Worm (Caenorhabditis elegans) whole organism, L4 larva: ENCODE measurements around the gene Y73B3A.8.
A peak's percentile ranks its signal among the peaks of the same experiment; 100 is the strongest.
"Not testable (repeated sequence)": the region's sequence is repeated elsewhere in the genome, so short reads cannot be mapped to it uniquely, and the experiment has no call there.

Experiments used
- F10B5.3 ChIP-seq: sonication (generic microtip); optimal IDR thresholded peaks from 2 replicates; lab custom pipeline; 2016; ENCODE audit warnings: mild to moderate bottlenecking, missing genetic modification characterization, missing compliant biosample characterization
- T20F7.1 ChIP-seq: fragments of 200-800 bp; sonication (Bioruptor generic); optimal IDR thresholded peaks from 2 replicates; lab custom pipeline; 2018; ENCODE audit warnings: mild to moderate bottlenecking, missing genetic modification characterization, missing compliant biosample characterization
- T26A8.4 ChIP-seq: fragments of 200-800 bp; sonication (Bioruptor generic); IDR thresholded peaks from 2 replicates; pipeline ENCODE4 v1.3.6; 2022; ENCODE audit warnings: missing genetic modification characterization, missing compliant biosample characterization
- Y75B8A.6 ChIP-seq: fragments of 200-800 bp; sonication (Bioruptor generic); IDR thresholded peaks from 2 replicates; pipeline ENCODE4 v1.3.6; 2022; ENCODE audit warnings: missing genetic modification reagents, missing genetic modification characterization, missing compliant biosample characterization
- ZK337.2 ChIP-seq: fragments of 200-800 bp; sonication (Bioruptor generic); IDR thresholded peaks from 2 replicates; pipeline ENCODE4 v1.3.6; 2022; ENCODE audit warnings: missing genetic modification reagents, missing genetic modification characterization, missing compliant biosample characterization
- aha-1 ChIP-seq: fragments of 150-350 bp; peaks from one replicate; lab custom pipeline; 2014; ENCODE audit warnings: missing biosample characterization, missing genetic modification characterization
- ceh-28 ChIP-seq: fragments of 150-350 bp; optimal IDR thresholded peaks from 2 replicates; lab custom pipeline; 2014; ENCODE audit warnings: missing biosample characterization, missing genetic modification reagents, missing genetic modification characterization
- ceh-32 ChIP-seq: sonication (generic microtip); optimal IDR thresholded peaks from 2 replicates; lab custom pipeline; 2016; ENCODE audit warnings: mild to moderate bottlenecking, missing genetic modification characterization, missing compliant biosample characterization; ENCODE audit not compliant: poor library complexity
- ceh-44 ChIP-seq: fragments of 200-800 bp; sonication (Bioruptor generic); IDR thresholded peaks from 2 replicates; pipeline ENCODE4 v1.3.6; 2022; ENCODE audit warnings: missing genetic modification reagents, missing genetic modification characterization, missing compliant biosample characterization
- ceh-82 ChIP-seq: sonication (generic microtip); optimal IDR thresholded peaks from 2 replicates; lab custom pipeline; 2017; ENCODE audit warnings: missing biosample characterization, missing genetic modification characterization
- egl-27 ChIP-seq: sonication (generic microtip); optimal IDR thresholded peaks from 3 replicates; lab custom pipeline; 2017; ENCODE audit warnings: missing biosample characterization, missing genetic modification reagents, missing genetic modification characterization
- hlh-30 ChIP-seq: sonication (generic microtip); optimal IDR thresholded peaks from 2 replicates; lab custom pipeline; 2017; ENCODE audit warnings: antibody characterized with exemption, mild to moderate bottlenecking, missing genetic modification characterization, missing compliant biosample characterization; ENCODE audit not compliant: insufficient read depth
- jun-1 ChIP-seq: fragments of 150-350 bp; optimal IDR thresholded peaks from 2 replicates; lab custom pipeline; 2014; ENCODE audit warnings: missing biosample characterization, missing genetic modification reagents, missing genetic modification characterization
- lim-7 ChIP-seq: fragments of 200-800 bp; sonication (Bioruptor generic); IDR thresholded peaks from 2 replicates; pipeline ENCODE4 v1.3.6; 2022; ENCODE audit warnings: missing genetic modification characterization, missing compliant biosample characterization
- lin-38 ChIP-seq: fragments of 200-800 bp; sonication (Bioruptor generic); IDR thresholded peaks from 2 replicates; pipeline ENCODE4 v1.3.6; 2022; ENCODE audit warnings: missing genetic modification reagents, missing genetic modification characterization, missing compliant biosample characterization
- lin-39 ChIP-seq: fragments of 150-350 bp; optimal IDR thresholded peaks from 2 replicates; lab custom pipeline; 2014; ENCODE audit warnings: missing biosample characterization, missing genetic modification reagents, missing genetic modification characterization
- lir-3 ChIP-seq: sonication (generic microtip); optimal IDR thresholded peaks from 2 replicates; lab custom pipeline; 2016; ENCODE audit warnings: mild to moderate bottlenecking, missing genetic modification characterization, missing compliant biosample characterization
- lsy-2 ChIP-seq, 2 experiments: fragments of 150-350 bp in 1 of 2; sonication (generic microtip) in 1 of 2; optimal IDR thresholded peaks; 2 replicates each; lab custom pipeline; 2014 to 2017; ENCODE audit warnings: missing biosample characterization in 2 of 2, missing genetic modification characterization in 2 of 2
- madf-9 ChIP-seq: fragments of 200-800 bp; sonication (Bioruptor generic); conservative IDR thresholded peaks from 2 replicates; pipeline ENCODE4 v1.3.6; 2022; ENCODE audit warnings: missing genetic modification reagents, missing genetic modification characterization, missing compliant biosample characterization
- nhr-10 ChIP-seq: fragments of 150-350 bp; optimal IDR thresholded peaks from 2 replicates; lab custom pipeline; 2014; ENCODE audit warnings: missing biosample characterization, missing genetic modification characterization
- nhr-237 ChIP-seq: sonication (generic microtip); optimal IDR thresholded peaks from 2 replicates; lab custom pipeline; 2017; ENCODE audit warnings: missing biosample characterization, missing genetic modification characterization
- nhr-41 ChIP-seq: fragments of 200-800 bp; sonication (Bioruptor generic); IDR thresholded peaks from 2 replicates; pipeline ENCODE4 v1.3.6; 2022; ENCODE audit warnings: missing genetic modification reagents, missing genetic modification characterization, missing compliant biosample characterization
- nhr-76 ChIP-seq: fragments of 150-350 bp; optimal IDR thresholded peaks from 2 replicates; lab custom pipeline; 2014; ENCODE audit warnings: missing biosample characterization, missing genetic modification characterization
- nhr-77 ChIP-seq: fragments of 150-350 bp; optimal IDR thresholded peaks from 2 replicates; lab custom pipeline; 2014; ENCODE audit warnings: missing biosample characterization, missing genetic modification characterization
- php-3 ChIP-seq: fragments of 200-800 bp; sonication (Bioruptor generic); IDR thresholded peaks from 2 replicates; pipeline ENCODE4 v1.3.6; 2022; ENCODE audit warnings: missing genetic modification reagents, missing genetic modification characterization, missing compliant biosample characterization
- saeg-2 ChIP-seq: fragments of 200-800 bp; sonication (Bioruptor generic); IDR thresholded peaks from 2 replicates; pipeline ENCODE4 v1.3.6; 2022; ENCODE audit warnings: missing genetic modification reagents, missing genetic modification characterization, missing compliant biosample characterization
- skn-1 ChIP-seq: fragments of 150-350 bp; optimal IDR thresholded peaks from 2 replicates; lab custom pipeline; 2014; ENCODE audit warnings: missing biosample characterization, missing genetic modification characterization
- snpc-4 ChIP-seq: fragments of 150-350 bp; optimal IDR thresholded peaks from 2 replicates; lab custom pipeline; 2014; ENCODE audit warnings: missing biosample characterization, missing genetic modification characterization
- tag-97 ChIP-seq: fragments of 200-800 bp; sonication (Bioruptor generic); IDR thresholded peaks from 2 replicates; pipeline ENCODE4 v1.3.6; 2022; ENCODE audit warnings: missing genetic modification characterization, missing compliant biosample characterization
- tra-1 ChIP-seq: fragments of 200-800 bp; sonication (Bioruptor generic); IDR thresholded peaks from 2 replicates; pipeline ENCODE4 v1.3.6; 2022; ENCODE audit warnings: missing genetic modification reagents, missing genetic modification characterization, missing compliant biosample characterization
- unc-130 ChIP-seq: sonication (generic microtip); optimal IDR thresholded peaks from 2 replicates; lab custom pipeline; 2016; ENCODE audit warnings: missing genetic modification reagents, missing genetic modification characterization, missing compliant biosample characterization
- unc-62 ChIP-seq, 3 experiments: fragments of 150-350 bp in 1 of 3; sonication (generic microtip); optimal IDR thresholded peaks in 2 of 3; peaks in 1 of 3; 1 replicate in 1 of 3; 2 replicates in 2 of 3; lab custom pipeline; 2014 to 2017; ENCODE audit warnings: missing biosample characterization in 3 of 3, missing genetic modification characterization in 3 of 3, missing genetic modification reagents in 3 of 3, missing genotype in 1 of 3
- vab-7 ChIP-seq: fragments of 200-800 bp; sonication (Bioruptor generic); IDR thresholded peaks from 2 replicates; pipeline ENCODE4 v1.3.6; 2022; ENCODE audit warnings: missing genetic modification reagents, missing genetic modification characterization, missing compliant biosample characterization
- zfp-2 ChIP-seq: sonication (generic microtip); optimal IDR thresholded peaks from 2 replicates; lab custom pipeline; 2016; ENCODE audit warnings: mild to moderate bottlenecking, missing genetic modification characterization, missing compliant biosample characterization
- ztf-11 ChIP-seq: fragments of 150-350 bp; optimal IDR thresholded peaks from 2 replicates; lab custom pipeline; 2014; ENCODE audit warnings: missing biosample characterization, missing genetic modification characterization

Gene Y73B3A.8

ce11 chrX:141149-141548 is at the start of gene Y73B3A.8:
Y73B3A.8 (minus strand) TSS chrX:141249.
- no peak for TF ChIP-seq ztf-11 (tag; lab: Kevin White, UChicago)
- TF ChIP-seq tra-1, result no peak
- no peak for TF ChIP-seq php-3 (GFP tag; lab: Robert Waterston, UW)
- no peak for TF ChIP-seq ZK337.2 (GFP tag; lab: Robert Waterston, UW)
- TF ChIP-seq ceh-82 (tag; lab: Kevin White, UChicago), result no peak
- no peak for TF ChIP-seq unc-130 (GFP tag; lab: Kevin White, UChicago)
- TF ChIP-seq saeg-2, result no peak
- TF ChIP-seq nhr-237 (tag; lab: Kevin White, UChicago), result no peak
- TF ChIP-seq lin-38, result no peak
- no peak for TF ChIP-seq nhr-10
- TF ChIP-seq snpc-4, result no peak
- TF ChIP-seq nhr-76 (tag; lab: Kevin White, UChicago), result no peak
- no peak for TF ChIP-seq ceh-28
- no peak for TF ChIP-seq jun-1 (tag; lab: Kevin White, UChicago)
- no peak for TF ChIP-seq lsy-2 (tag; optimal IDR thresholded peaks at IDR 0.05; lab: Kevin White, UChicago)

- not testable (repeated sequence) for TF ChIP-seq madf-9 (GFP tag; lab: Robert Waterston, UW); hlh-30 (tag; lab: Kevin White, UChicago); zfp-2 (tag; lab: Kevin White, UChicago)
- TF ChIP-seq, all 104 proteins: peak for 0; not testable (repeated sequence) for 104
These were observed 41.2 kb upstream of the Y73B3A.8 start, which contains the start of the genes T08D2.6 and chkr-1 for ce11 chrX:182119-182741. T08D2.6 (minus strand) TSS chrX:182169. chkr-1 (plus strand) TSS chrX:182691.

ce11 chrX:177075-177474 is 36.0 kb upstream of the Y73B3A.8 start, which contains the start of the genes T08D2.5 and T08D2.4:
T08D2.5 (plus strand) TSS chrX:177375.
T08D2.4 (plus strand) TSS chrX:177396.
- TF ChIP-seq F10B5.3 (tag; lab: Kevin White, UChicago) (no peak), T20F7.1 (GFP tag; lab: Kevin White, UChicago) (no peak), lim-7 (GFP tag; lab: Robert Waterston, UW) (no peak), vab-7 (no peak), ceh-44 (GFP tag; lab: Robert Waterston, UW) (no peak), egl-27 (no peak), Y75B8A.6 (GFP tag; lab: Robert Waterston, UW) (no peak), nhr-77 (no peak), nhr-41 (GFP tag; lab: Robert Waterston, UW) (no peak), ceh-32 (tag; lab: Kevin White, UChicago) (no peak), aha-1 (tag; lab: Kevin White, UChicago) (no peak), T26A8.4 (GFP tag; lab: Robert Waterston, UW) (no peak), madf-9 (GFP tag; lab: Robert Waterston, UW) (no peak), lir-3 (tag; lab: Kevin White, UChicago) (no peak), skn-1 (tag; lab: Kevin White, UChicago) (no peak), tag-97 (no peak), lin-39 (tag; lab: Kevin White, UChicago) (no peak), nhr-237 (tag; lab: Kevin White, UChicago) (no peak)

ce11 chrX:163034-163433 is 22.0 kb upstream of the Y73B3A.8 start, which contains the start of gene tmed-12:
tmed-12 (minus strand) TSS chrX:163134.
- peak in 1 of 2 experiments; percentile 27 for TF ChIP-seq unc-62 (GFP tag; optimal IDR thresholded peaks at IDR 0.05 in 1 of 2; lab: Kevin White, UChicago)
- not testable (repeated sequence) for TF ChIP-seq unc-62 (tag; optimal IDR thresholded peaks at IDR 0.05; lab: Kevin White, UChicago)
